Fruit fly (Drosophila melanogaster) whole organism, embryonic: ENCODE data around the gene Nost.

Experiments
- CG15514 ChIP-seq: fragments of 200-800 bp; sonication (Bioruptor generic); optimal IDR thresholded peaks from 3 replicates; lab custom pipeline; 2017; ENCODE audit warnings: missing biosample characterization, missing genetic modification characterization, mild to moderate bottlenecking, moderate library complexity, missing genetic modification reagents
- Rfx ChIP-seq: fragments of 200-800 bp; sonication (Bioruptor generic); IDR thresholded peaks from 2 replicates; pipeline ENCODE4 v1.3.6; 2022; ENCODE audit warnings: missing biosample characterization, missing genetic modification characterization
- Stat92E ChIP-seq, 3 experiments: fragments of >200 bp in 2 of 3; fragments of 200-800 bp in 1 of 3; sonication (Bioruptor generic) in 1 of 3; optimal IDR thresholded peaks; 2 replicates each; lab custom pipeline; 2017 to 2019; ENCODE audit warnings: missing biosample characterization in 3 of 3, missing genetic modification characterization in 3 of 3, mild to moderate bottlenecking in 1 of 3, moderate library complexity in 1 of 3
- gt ChIP-seq: fragments of 200-800 bp; sonication (Bioruptor generic); IDR thresholded peaks from 2 replicates; pipeline ENCODE4 v1.3.6; 2022; ENCODE audit warnings: missing biosample characterization, missing genetic modification characterization
- lab ChIP-seq: fragments of 200-800 bp; sonication (Bioruptor generic); optimal IDR thresholded peaks from 3 replicates; lab custom pipeline; 2017; ENCODE audit warnings: missing biosample characterization, missing genetic modification characterization, mild to moderate bottlenecking, moderate library complexity, missing genetic modification reagents

- peak; percentile 74 for TF ChIP-seq Rfx (GFP tag; lab: Robert Waterston, UW)
- TF ChIP-seq CG15514 (GFP tag; lab: Kevin White, UChicago), result peak; percentile 59
- TF ChIP-seq lab (GFP tag; lab: Kevin White, UChicago), result peak; percentile 84
- no peak for TF ChIP-seq gt
- TF ChIP-seq Stat92E (GFP tag; optimal IDR thresholded peaks at IDR 0.05; lab: Kevin White, UChicago), result no peak
These were observed 30.1 kb downstream of the Nost start for dm6 chrX:9060078-9060477.
